Worm (Caenorhabditis elegans) whole organism, young adult: Measurements from ENCODE around the gene W09C2.7.

Source experiments
- K11D2.4 ChIP-seq: fragments of 200-800 bp; sonication (Bioruptor generic); IDR thresholded peaks from 2 replicates; pipeline ENCODE4 v1.3.6; 2022; ENCODE audit warnings: missing genetic modification reagents, missing genetic modification characterization, missing compliant biosample characterization
- K12H6.12 ChIP-seq: fragments of 200-800 bp; sonication (Bioruptor generic); optimal IDR thresholded peaks from 2 replicates; lab custom pipeline; 2018; ENCODE audit warnings: mild to moderate bottlenecking, missing genetic modification characterization, missing compliant biosample characterization
- ama-1 ChIP-seq, 3 experiments: fragments of 150-350 bp in 1 of 3; sonication (generic microtip) in 2 of 3; optimal IDR thresholded peaks; 2 replicates each; lab custom pipeline; 2014 to 2018; ENCODE audit warnings: missing biosample characterization in 2 of 3, missing genetic modification characterization in 2 of 3, missing genetic modification reagents in 2 of 3
- lin-40 ChIP-seq: sonication (generic microtip); optimal IDR thresholded peaks from 2 replicates; lab custom pipeline; 2016; ENCODE audit warnings: missing genetic modification characterization, mild to moderate bottlenecking, missing compliant biosample characterization, missing genotype, missing genetic modification reagents
- lsy-27 ChIP-seq: sonication (generic microtip); optimal IDR thresholded peaks from 2 replicates; lab custom pipeline; 2017; ENCODE audit warnings: missing genetic modification characterization, mild to moderate bottlenecking, missing compliant biosample characterization, antibody characterized with exemption, missing genotype, borderline replicate concordance; ENCODE audit not compliant: insufficient read depth
- madf-10 ChIP-seq: sonication (generic microtip); optimal IDR thresholded peaks from 2 replicates; lab custom pipeline; 2016; ENCODE audit warnings: mild to moderate bottlenecking, missing genetic modification characterization, missing compliant biosample characterization
- nhr-120 ChIP-seq: fragments of 200-800 bp; sonication (Bioruptor generic); IDR thresholded peaks from 2 replicates; pipeline ENCODE4 v1.3.6; 2022; ENCODE audit warnings: missing genetic modification characterization, missing compliant biosample characterization
- pha-4 ChIP-seq: fragments of 150-350 bp; sonication (generic microtip); optimal IDR thresholded peaks from 2 replicates; lab custom pipeline; 2014; ENCODE audit warnings: missing biosample characterization, missing genetic modification reagents, missing genetic modification characterization
- sptf-2 ChIP-seq: fragments of 200-800 bp; sonication (Bioruptor generic); optimal IDR thresholded peaks from 2 replicates; lab custom pipeline; 2018; ENCODE audit warnings: mild to moderate bottlenecking, missing genetic modification characterization, missing compliant biosample characterization
- tlf-1 ChIP-seq: fragments of 200-800 bp; sonication (Bioruptor generic); optimal IDR thresholded peaks from 2 replicates; lab custom pipeline; 2018; ENCODE audit warnings: mild to moderate bottlenecking, missing genetic modification characterization, missing compliant biosample characterization
- unc-130 ChIP-seq: sonication (generic microtip); optimal IDR thresholded peaks from 2 replicates; lab custom pipeline; 2016; ENCODE audit warnings: missing genetic modification reagents, missing genetic modification characterization, missing compliant biosample characterization
- ztf-18 ChIP-seq: sonication (generic microtip); optimal IDR thresholded peaks from 2 replicates; lab custom pipeline; 2016; ENCODE audit warnings: missing genotype, mild to moderate bottlenecking, missing genetic modification characterization, missing compliant biosample characterization

- TF ChIP-seq K11D2.4 (GFP tag; lab: Robert Waterston, UW) (no peak), sptf-2 (no peak), unc-130 (GFP tag; lab: Kevin White, UChicago) (no peak), K12H6.12 (tag; lab: Kevin White, UChicago) (no peak), lin-40 (tag; lab: Kevin White, UChicago) (no peak), ztf-18 (tag; lab: Kevin White, UChicago) (no peak), ama-1 (optimal IDR thresholded peaks at IDR 0.05; lab: Kevin White, UChicago) (no peak), ama-1 (GFP tag; optimal IDR thresholded peaks at IDR 0.05; lab: Kevin White, UChicago) (no peak), lsy-27 (no peak), madf-10 (tag; lab: Kevin White, UChicago) (no peak), nhr-120 (GFP tag; lab: Robert Waterston, UW) (no peak), pha-4 (tag; lab: Kevin White, UChicago) (no peak), tlf-1 (GFP tag; lab: Kevin White, UChicago) (no peak)
Measured at ce11 chrIV:9609095-9609494, 13.1 kb downstream of the W09C2.7 start.
